Worm (Caenorhabditis elegans): Measurements from ENCODE around the gene nspb-11.

DNA sequence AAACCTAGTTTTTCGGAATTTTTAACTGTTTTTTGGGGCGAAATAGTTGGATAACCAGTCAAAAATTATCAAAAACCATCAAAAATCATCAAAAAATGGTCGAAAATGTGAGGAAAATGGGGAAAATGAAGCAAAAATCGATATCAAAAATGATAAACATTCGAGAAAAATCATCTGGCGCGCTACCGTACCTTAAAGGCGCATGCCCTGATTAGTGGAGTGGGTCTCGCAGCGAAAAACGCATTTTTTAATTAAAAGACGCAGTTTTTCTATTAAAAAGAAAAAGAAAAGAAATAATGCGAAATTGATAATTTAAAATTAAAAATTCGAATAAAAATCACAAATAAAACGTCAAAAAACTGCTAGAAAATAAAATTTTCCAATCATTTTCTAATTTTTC, 26.8 kb upstream of the nspb-11 start, which contains the start of gene F35C5.1:
- TF ChIP-seq ztf-11 (tag; optimal IDR thresholded peaks at IDR 0.05) = no peak
- TF ChIP-seq M03D4.4 (tag; optimal IDR thresholded peaks at IDR 0.05) = no peak
- TF ChIP-seq sptf-1 (tag; optimal IDR thresholded peaks at IDR 0.05) = no peak
- TF ChIP-seq unc-62 (GFP tag; optimal IDR thresholded peaks at IDR 0.05) = no peak
- no peak for TF ChIP-seq bed-3 (GFP tag; optimal IDR thresholded peaks at IDR 0.05)
- no peak for TF ChIP-seq lin-13 (tag; optimal IDR thresholded peaks at IDR 0.05)
- no peak for TF ChIP-seq ceh-43 (GFP tag; optimal IDR thresholded peaks at IDR 0.05)
- no peak for TF ChIP-seq nhr-237 (tag; optimal IDR thresholded peaks at IDR 0.05)
